Worm (Caenorhabditis elegans) whole organism, mixed stage, embryonic: Measurements from ENCODE around the gene atgl-1.

ENCODE experiments used
- M03D4.4 ChIP-seq: sonication (generic microtip); optimal IDR thresholded peaks from 2 replicates; lab custom pipeline; 2017; ENCODE audit warnings: mild to moderate bottlenecking, missing genetic modification characterization, missing compliant biosample characterization
- bed-3 ChIP-seq: fragments of 200-800 bp; sonication (Bioruptor generic); optimal IDR thresholded peaks from 3 replicates; lab custom pipeline; 2018; ENCODE audit warnings: mild to moderate bottlenecking, missing genetic modification characterization, moderate library complexity, missing compliant biosample characterization
- blmp-1 ChIP-seq: fragments of 150-350 bp; optimal IDR thresholded peaks from 2 replicates; lab custom pipeline; 2014; ENCODE audit warnings: missing biosample characterization, missing genetic modification characterization
- ceh-39 ChIP-seq: fragments of 150-350 bp; optimal IDR thresholded peaks from 2 replicates; lab custom pipeline; 2014; ENCODE audit warnings: missing biosample characterization, missing genetic modification characterization
- ceh-43 ChIP-seq: fragments of 200-800 bp; sonication (Bioruptor generic); optimal IDR thresholded peaks from 2 replicates; lab custom pipeline; 2018; ENCODE audit warnings: mild to moderate bottlenecking, missing genetic modification characterization, moderate library complexity, missing compliant biosample characterization
- ceh-83 ChIP-seq: fragments of 200-800 bp; sonication (Bioruptor generic); optimal IDR thresholded peaks from 2 replicates; lab custom pipeline; 2018; ENCODE audit warnings: mild to moderate bottlenecking, missing genetic modification characterization, missing compliant biosample characterization
- ces-1 ChIP-seq: fragments of 150-350 bp; optimal IDR thresholded peaks from 2 replicates; lab custom pipeline; 2014; ENCODE audit warnings: missing biosample characterization, missing genetic modification reagents, missing genetic modification characterization
- cnd-1 ChIP-seq: fragments of 200-800 bp; sonication (Bioruptor generic); optimal IDR thresholded peaks from 2 replicates; lab custom pipeline; 2018; ENCODE audit warnings: mild to moderate bottlenecking, missing genetic modification characterization, missing compliant biosample characterization
- drap-1 ChIP-seq: fragments of 200-800 bp; sonication (Bioruptor generic); optimal IDR thresholded peaks from 3 replicates; lab custom pipeline; 2018; ENCODE audit warnings: mild to moderate bottlenecking, missing genetic modification characterization, missing compliant biosample characterization
- elt-3 ChIP-seq: fragments of 150-350 bp; optimal IDR thresholded peaks from 2 replicates; lab custom pipeline; 2014; ENCODE audit warnings: missing biosample characterization, missing genetic modification characterization
- flh-1 ChIP-seq: fragments of 200-800 bp; sonication (Bioruptor generic); optimal IDR thresholded peaks from 2 replicates; lab custom pipeline; 2018; ENCODE audit warnings: mild to moderate bottlenecking, missing genetic modification characterization, moderate library complexity, missing compliant biosample characterization
- ham-2 ChIP-seq: fragments of 200-800 bp; sonication (Bioruptor generic); optimal IDR thresholded peaks from 2 replicates; lab custom pipeline; 2018; ENCODE audit warnings: mild to moderate bottlenecking, missing genetic modification characterization, missing compliant biosample characterization
- hlh-1 ChIP-seq: fragments of 150-350 bp; optimal IDR thresholded peaks from 2 replicates; lab custom pipeline; 2014; ENCODE audit warnings: missing biosample characterization, missing genetic modification reagents, missing genetic modification characterization
- lin-13 ChIP-seq: fragments of 150-350 bp; optimal IDR thresholded peaks from 2 replicates; lab custom pipeline; 2014; ENCODE audit warnings: missing biosample characterization, missing genetic modification characterization
- lin-32 ChIP-seq: fragments of 200-800 bp; sonication (Bioruptor generic); optimal IDR thresholded peaks from 2 replicates; lab custom pipeline; 2018; ENCODE audit warnings: mild to moderate bottlenecking, missing genetic modification characterization, missing compliant biosample characterization
- lsy-2 ChIP-seq: fragments of 150-350 bp; optimal IDR thresholded peaks from 2 replicates; lab custom pipeline; 2014; ENCODE audit warnings: missing biosample characterization, missing genetic modification characterization
- mab-5 ChIP-seq: fragments of 150-350 bp; optimal IDR thresholded peaks from 2 replicates; lab custom pipeline; 2014; ENCODE audit warnings: missing biosample characterization, missing genetic modification characterization
- mep-1 ChIP-seq: fragments of 150-350 bp; optimal IDR thresholded peaks from 2 replicates; lab custom pipeline; 2017; ENCODE audit warnings: missing biosample characterization, missing genetic modification reagents, missing genetic modification characterization, inconsistent platforms
- mls-2 ChIP-seq: sonication (generic microtip); optimal IDR thresholded peaks from 2 replicates; lab custom pipeline; 2016; ENCODE audit warnings: mild to moderate bottlenecking, missing genetic modification characterization, moderate library complexity, missing compliant biosample characterization
- nhr-12 ChIP-seq: fragments of 150-350 bp; optimal IDR thresholded peaks from 2 replicates; lab custom pipeline; 2014; ENCODE audit warnings: missing biosample characterization, missing genetic modification characterization
- nhr-2 ChIP-seq: fragments of 150-350 bp; optimal IDR thresholded peaks from 2 replicates; lab custom pipeline; 2014; ENCODE audit warnings: missing biosample characterization, missing genetic modification characterization
- nhr-237 ChIP-seq: fragments of 150-350 bp; optimal IDR thresholded peaks from 2 replicates; lab custom pipeline; 2014; ENCODE audit warnings: missing biosample characterization, missing genetic modification characterization
- nhr-76 ChIP-seq: sonication (generic microtip); optimal IDR thresholded peaks from 2 replicates; lab custom pipeline; 2017; ENCODE audit warnings: missing biosample characterization, missing genetic modification characterization
- pha-4 ChIP-seq: fragments of 150-350 bp; optimal IDR thresholded peaks from 2 replicates; lab custom pipeline; 2018; ENCODE audit warnings: missing biosample characterization, missing genetic modification reagents, missing genetic modification characterization
- sem-2 ChIP-seq: fragments of 200-800 bp; sonication (Bioruptor generic); optimal IDR thresholded peaks from 2 replicates; lab custom pipeline; 2018; ENCODE audit warnings: mild to moderate bottlenecking, missing genetic modification characterization, missing compliant biosample characterization
- snpc-4 ChIP-seq: fragments of 150-350 bp; optimal IDR thresholded peaks from 2 replicates; lab custom pipeline; 2014; ENCODE audit warnings: missing biosample characterization, missing genetic modification characterization
- sptf-1 ChIP-seq: sonication (generic microtip); optimal IDR thresholded peaks from 2 replicates; lab custom pipeline; 2017; ENCODE audit warnings: mild to moderate bottlenecking, missing genetic modification characterization, moderate library complexity, missing compliant biosample characterization
- unc-39 ChIP-seq: fragments of 150-350 bp; optimal IDR thresholded peaks from 2 replicates; lab custom pipeline; 2014; ENCODE audit warnings: missing biosample characterization, missing genetic modification characterization
- unc-62 ChIP-seq: fragments of 150-350 bp; optimal IDR thresholded peaks from 2 replicates; lab custom pipeline; 2014; ENCODE audit warnings: missing biosample characterization, missing genetic modification reagents, missing genetic modification characterization
- zip-8 ChIP-seq: fragments of 150-350 bp; optimal IDR thresholded peaks from 2 replicates; lab custom pipeline; 2014; ENCODE audit warnings: missing biosample characterization, missing genetic modification characterization
- ztf-11 ChIP-seq: fragments of 150-350 bp; optimal IDR thresholded peaks from 2 replicates; lab custom pipeline; 2014; ENCODE audit warnings: missing biosample characterization, missing genetic modification characterization

The atgl-1 gene

DNA sequence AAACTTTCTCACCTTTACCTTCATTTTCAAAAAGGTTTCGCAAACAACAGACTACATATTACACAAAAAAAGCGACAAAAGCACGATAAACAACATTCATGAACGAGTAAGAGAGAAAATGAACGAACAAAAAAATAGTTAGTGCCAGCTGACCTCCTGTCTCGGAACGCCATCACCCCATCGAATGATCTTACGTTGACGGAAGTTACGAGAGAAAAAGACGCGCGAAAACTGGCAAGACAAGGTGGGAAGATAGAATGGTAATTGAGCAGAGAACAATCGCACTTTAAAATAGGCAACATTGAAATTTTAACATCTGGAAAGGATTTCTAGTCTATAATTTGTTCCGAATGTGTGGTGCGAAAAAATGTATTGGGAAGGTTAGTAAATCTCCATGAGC, 942 bp upstream of the atgl-1 start:
- TF ChIP-seq hlh-1 (tag; lab: Kevin White, UChicago) (peak; percentile 10), mls-2 (no peak), zip-8 (tag; lab: Kevin White, UChicago) (no peak), nhr-76 (tag; lab: Kevin White, UChicago) (no peak), mep-1 (tag; lab: Kevin White, UChicago) (no peak), snpc-4 (no peak), drap-1 (GFP tag; lab: Kevin White, UChicago) (no peak), flh-1 (GFP tag; lab: Kevin White, UChicago) (no peak), ceh-39 (tag; lab: Kevin White, UChicago) (no peak)

DNA sequence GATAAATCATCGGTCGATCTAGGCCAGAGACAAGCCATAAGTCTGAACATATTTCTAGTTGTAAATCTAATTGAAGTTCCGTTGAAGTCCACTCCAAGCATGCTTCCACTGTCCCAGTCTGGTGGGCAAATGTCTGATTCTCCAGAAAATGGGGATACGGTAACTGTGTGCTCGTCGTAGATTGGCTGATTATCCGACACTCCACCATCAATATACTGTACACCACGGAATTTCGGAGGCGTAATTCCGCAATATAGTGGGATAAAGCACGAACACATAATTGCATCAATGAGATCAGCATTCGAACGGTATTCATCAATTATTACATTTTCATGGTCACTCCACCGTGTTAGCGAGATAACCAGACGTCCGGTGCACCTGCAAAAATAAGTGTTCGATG, 1.0 kb downstream of the atgl-1 start:
- TF ChIP-seq drap-1 (GFP tag; lab: Kevin White, UChicago) (no peak), pha-4 (tag; lab: Kevin White, UChicago) (no peak), nhr-237 (no peak), flh-1 (GFP tag; lab: Kevin White, UChicago) (no peak), nhr-76 (tag; lab: Kevin White, UChicago) (no peak), lin-13 (tag; lab: Kevin White, UChicago) (no peak), ceh-43 (no peak), elt-3 (tag; lab: Kevin White, UChicago) (no peak), lin-32 (no peak), bed-3 (GFP tag; lab: Kevin White, UChicago) (no peak), cnd-1 (tag; lab: Kevin White, UChicago) (no peak), unc-39 (tag; lab: Kevin White, UChicago) (no peak)
- TF ChIP-seq, all 35 proteins: peak for 0

DNA sequence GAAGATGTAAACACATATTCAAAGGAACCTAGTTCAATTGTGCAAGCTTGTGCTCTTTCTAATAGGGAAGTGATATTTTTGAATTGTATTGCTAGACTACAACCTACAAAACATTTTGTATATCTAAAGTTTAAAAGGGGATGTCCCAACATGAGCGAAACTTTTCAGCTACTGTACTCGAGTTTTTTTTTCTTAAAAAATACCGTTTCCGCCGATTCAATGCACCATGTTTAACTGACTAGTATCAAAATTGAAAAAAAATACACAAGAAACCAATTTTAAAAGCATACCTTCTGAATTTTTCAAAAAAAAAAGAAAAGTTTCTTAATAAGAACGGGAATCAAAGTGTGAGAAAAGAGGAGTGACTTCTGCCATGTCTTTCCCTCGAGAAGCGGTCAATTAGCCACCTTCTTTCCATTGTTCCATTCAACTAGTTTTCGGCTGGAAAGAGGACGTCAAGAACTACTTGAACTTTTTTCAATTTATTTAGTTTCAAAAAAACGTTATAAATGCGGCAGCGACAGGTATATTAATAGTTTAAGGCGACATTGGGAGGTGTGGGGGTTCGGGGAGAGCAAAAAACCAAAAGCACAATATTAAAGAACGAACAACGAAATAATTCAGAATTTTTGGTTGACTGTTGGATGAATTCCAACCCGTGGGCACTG, 3.8 kb downstream of the atgl-1 start, which contains the start of gene nas-4:
TSS of gene nas-4 (minus strand) at position 351 of the 668 bp plus-strand sequence.
- TF ChIP-seq sptf-1 (tag; lab: Kevin White, UChicago) = no peak

DNA sequence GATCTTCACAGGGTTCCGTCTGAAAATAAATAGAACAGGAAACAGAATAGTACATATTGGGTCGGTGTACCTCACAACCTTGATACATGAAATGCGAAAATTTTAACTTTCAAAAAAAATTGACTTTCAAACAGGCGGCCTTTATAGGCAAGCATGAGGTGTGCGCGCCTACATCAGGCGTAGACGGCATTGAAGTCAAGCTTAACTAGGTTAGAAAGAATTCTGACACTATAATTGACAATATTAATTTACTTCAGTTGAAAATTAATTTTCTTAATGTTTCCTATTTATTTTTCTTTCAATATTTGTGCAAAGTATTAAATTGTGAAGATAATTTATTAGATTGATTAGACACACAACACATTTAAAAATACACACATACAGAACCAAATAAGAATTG, 7.3 kb downstream of the atgl-1 start, which contains the start of gene C05D11.5:
TSS of gene C05D11.5 (minus strand) at position 101 of the 400 bp plus-strand sequence.
- TF ChIP-seq M03D4.4 (tag; lab: Kevin White, UChicago) (no peak), snpc-4 (no peak), hlh-1 (tag; lab: Kevin White, UChicago) (no peak), sptf-1 (tag; lab: Kevin White, UChicago) (no peak), ztf-11 (no peak), unc-62 (GFP tag; lab: Kevin White, UChicago) (no peak), blmp-1 (tag; lab: Kevin White, UChicago) (no peak), ceh-83 (no peak), flh-1 (GFP tag; lab: Kevin White, UChicago) (no peak), nhr-237 (no peak), ceh-43 (no peak), mep-1 (tag; lab: Kevin White, UChicago) (no peak)

DNA sequence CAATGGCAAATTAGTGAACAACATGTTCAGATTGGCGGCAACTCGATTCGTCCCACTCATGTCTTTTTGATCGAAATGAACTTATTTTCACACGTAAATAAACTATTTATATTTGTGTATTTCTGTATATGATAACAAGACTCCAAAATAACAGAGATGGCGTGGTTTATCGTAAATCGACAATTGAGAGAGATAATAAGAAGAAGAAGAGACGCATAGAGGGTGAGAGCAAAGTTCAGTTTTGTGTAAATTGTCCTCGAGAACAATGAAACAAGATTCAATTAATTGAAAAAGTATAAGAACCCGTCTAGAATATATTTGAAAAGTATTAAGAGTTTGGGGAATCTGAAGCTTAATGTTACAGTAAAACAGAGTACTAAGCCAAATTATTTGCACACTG, 7.8 kb downstream of the atgl-1 start:
- TF ChIP-seq nhr-76 (tag; lab: Kevin White, UChicago) (no peak), flh-1 (GFP tag; lab: Kevin White, UChicago) (no peak), blmp-1 (tag; lab: Kevin White, UChicago) (no peak), unc-62 (GFP tag; lab: Kevin White, UChicago) (no peak), ham-2 (GFP tag; lab: Kevin White, UChicago) (no peak), nhr-2 (tag; lab: Kevin White, UChicago) (no peak), mab-5 (no peak), mls-2 (no peak), lin-32 (no peak)

DNA sequence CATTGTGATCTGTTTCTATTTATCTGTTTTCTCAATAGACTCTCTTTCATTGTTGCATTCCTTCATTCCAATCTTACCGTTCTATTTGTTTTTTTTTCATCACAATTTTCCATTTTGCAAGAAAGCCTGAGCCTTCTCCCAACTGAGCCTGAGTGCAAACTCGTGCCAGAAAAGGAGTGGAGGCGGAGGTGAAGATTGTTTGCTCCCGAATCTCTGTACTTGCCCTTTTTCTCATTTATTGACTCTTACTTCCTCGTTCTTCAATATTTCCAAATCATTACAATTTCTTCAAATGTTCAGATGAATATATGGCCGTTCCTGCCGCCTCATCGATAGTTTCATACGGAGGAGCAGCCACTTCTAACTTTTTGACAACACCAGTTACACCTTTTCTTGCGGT, 12.4 kb downstream of the atgl-1 start, which contains the start of gene let-756:
TSS of gene let-756 (plus strand) at position 301 of the 400 bp plus-strand sequence.
- TF ChIP-seq nhr-12 (tag; lab: Kevin White, UChicago) = no peak
- TF ChIP-seq sem-2 = no peak
- no peak for TF ChIP-seq sptf-1 (tag; lab: Kevin White, UChicago)
- TF ChIP-seq mep-1 (tag; lab: Kevin White, UChicago) = no peak
- no peak for TF ChIP-seq hlh-1 (tag; lab: Kevin White, UChicago)
- TF ChIP-seq lsy-2 (tag; lab: Kevin White, UChicago) = no peak
- no peak for TF ChIP-seq ceh-39 (tag; lab: Kevin White, UChicago)
- TF ChIP-seq ceh-83 = no peak
- no peak for TF ChIP-seq nhr-76 (tag; lab: Kevin White, UChicago)
- TF ChIP-seq zip-8 (tag; lab: Kevin White, UChicago) = no peak
- no peak for TF ChIP-seq pha-4 (tag; lab: Kevin White, UChicago)
- no peak for TF ChIP-seq ces-1 (GFP tag; lab: Kevin White, UChicago)
- TF ChIP-seq lin-13 (tag; lab: Kevin White, UChicago) = no peak
- no peak for TF ChIP-seq mls-2
- no peak for TF ChIP-seq ham-2 (GFP tag; lab: Kevin White, UChicago)
- no peak for TF ChIP-seq elt-3 (tag; lab: Kevin White, UChicago)
- no peak for TF ChIP-seq nhr-2 (tag; lab: Kevin White, UChicago)
